Worm (Caenorhabditis elegans) whole organism, late embryonic: ENCODE measurements around the gene zipt-15.

Experiments
- ama-1 ChIP-seq: fragments of 150-350 bp; optimal IDR thresholded peaks from 2 replicates; lab custom pipeline; 2014
- ceh-18 ChIP-seq: sonication (generic microtip); optimal IDR thresholded peaks from 2 replicates; lab custom pipeline; 2016; ENCODE audit warnings: missing genetic modification characterization, missing compliant biosample characterization
- ceh-30 ChIP-seq: fragments of 150-350 bp; optimal IDR thresholded peaks from 2 replicates; lab custom pipeline; 2014; ENCODE audit warnings: missing biosample characterization, missing genetic modification characterization
- ceh-34 ChIP-seq: sonication (generic microtip); optimal IDR thresholded peaks from 2 replicates; lab custom pipeline; 2016; ENCODE audit warnings: mild to moderate bottlenecking, missing genetic modification characterization, missing compliant biosample characterization
- ceh-45 ChIP-seq: fragments of 200-800 bp; sonication (Bioruptor generic); IDR thresholded peaks from 2 replicates; pipeline ENCODE4 v1.3.6; 2022; ENCODE audit warnings: missing genetic modification reagents, missing genetic modification characterization, missing compliant biosample characterization
- ceh-6 ChIP-seq: fragments of 200-800 bp; sonication (Bioruptor generic); optimal IDR thresholded peaks from 2 replicates; lab custom pipeline; 2018; ENCODE audit warnings: mild to moderate bottlenecking, missing genetic modification characterization, missing compliant biosample characterization
- dmd-4 ChIP-seq: sonication (generic microtip); optimal IDR thresholded peaks from 2 replicates; lab custom pipeline; 2016; ENCODE audit warnings: borderline replicate concordance, missing genetic modification characterization, missing compliant biosample characterization
- fkh-10 ChIP-seq: fragments of 150-350 bp; optimal IDR thresholded peaks from 2 replicates; lab custom pipeline; 2014; ENCODE audit warnings: missing biosample characterization, missing genetic modification reagents, missing genetic modification characterization
- odd-2 ChIP-seq: sonication (generic microtip); optimal IDR thresholded peaks from 2 replicates; lab custom pipeline; 2017; ENCODE audit warnings: antibody characterized with exemption, mild to moderate bottlenecking, missing genetic modification characterization, missing compliant biosample characterization
- pha-2 ChIP-seq: sonication (generic microtip); optimal IDR thresholded peaks from 2 replicates; lab custom pipeline; 2017; ENCODE audit warnings: mild to moderate bottlenecking, missing genetic modification characterization, missing compliant biosample characterization
- pha-4 ChIP-seq: fragments of 150-350 bp; optimal IDR thresholded peaks from 2 replicates; lab custom pipeline; 2018; ENCODE audit warnings: missing biosample characterization, missing genetic modification reagents, missing genetic modification characterization
- sox-4 ChIP-seq: sonication (generic microtip); optimal IDR thresholded peaks from 2 replicates; lab custom pipeline; 2017; ENCODE audit warnings: mild to moderate bottlenecking, missing genetic modification characterization, inconsistent platforms, missing compliant biosample characterization
- unc-3 ChIP-seq, 2 experiments: fragments of 200-800 bp in 1 of 2; sonication (Bioruptor generic) in 1 of 2; sonication (generic microtip) in 1 of 2; conservative IDR thresholded peaks in 1 of 2; optimal IDR thresholded peaks in 1 of 2; 2 replicates each; pipeline versions ENCODE4 v1.3.6 to Lab custom; 2016 to 2022; ENCODE audit warnings: missing compliant biosample characterization in 2 of 2, missing genetic modification characterization in 2 of 2, missing genetic modification reagents in 1 of 2

- TF ChIP-seq ceh-6 (no peak), pha-4 (tag; lab: Kevin White, UChicago) (no peak), ceh-18 (tag; lab: Kevin White, UChicago) (no peak), ceh-30 (tag; lab: Kevin White, UChicago) (no peak), ama-1 (no peak), odd-2 (tag; lab: Kevin White, UChicago) (no peak), fkh-10 (GFP tag; lab: Kevin White, UChicago) (no peak), pha-2 (tag; lab: Kevin White, UChicago) (no peak), ceh-45 (GFP tag; lab: Robert Waterston, UW) (no peak), sox-4 (tag; lab: Kevin White, UChicago) (no peak), unc-3 (GFP tag; conservative IDR thresholded peaks at IDR 0.05; lab: Robert Waterston, UW) (no peak), unc-3 (tag; optimal IDR thresholded peaks at IDR 0.05; lab: Kevin White, UChicago) (no peak), dmd-4 (tag; lab: Kevin White, UChicago) (no peak), ceh-34 (tag; lab: Kevin White, UChicago) (no peak)
Measured at ce11 chrIV:842095-842494, 17.3 kb upstream of the zipt-15 start, which contains the start of gene Y55F3BR.6.
